Worm (Caenorhabditis elegans) whole organism, L1 larva: ENCODE measurements around the gene Y17D7B.4.

ENCODE experiments used
- C04F5.9 ChIP-seq: sonication (generic microtip); optimal IDR thresholded peaks from 2 replicates; lab custom pipeline; 2016; ENCODE audit warnings: missing genetic modification characterization, missing compliant biosample characterization
- Y116A8C.19 ChIP-seq: sonication (generic microtip); optimal IDR thresholded peaks from 2 replicates; lab custom pipeline; 2016; ENCODE audit warnings: missing compliant biosample characterization, missing genetic modification characterization, borderline replicate concordance
- ama-1 ChIP-seq: fragments of 150-350 bp; optimal IDR thresholded peaks from 2 replicates; lab custom pipeline; 2014
- ceh-8 ChIP-seq: fragments of 200-800 bp; sonication (Bioruptor generic); optimal IDR thresholded peaks from 2 replicates; lab custom pipeline; 2018; ENCODE audit warnings: mild to moderate bottlenecking, missing genetic modification characterization, moderate library complexity, missing compliant biosample characterization
- ceh-82 ChIP-seq, 3 experiments: fragments of 150-350 bp in 1 of 3; sonication (generic microtip) in 2 of 3; optimal IDR thresholded peaks; 2 replicates each; lab custom pipeline; 2014 to 2017; ENCODE audit warnings: missing biosample characterization in 3 of 3, missing genetic modification characterization in 3 of 3
- ceh-88 ChIP-seq: fragments of 200-800 bp; sonication (Bioruptor generic); IDR thresholded peaks from 2 replicates; pipeline ENCODE4 v1.3.6; 2022; ENCODE audit warnings: missing genetic modification characterization, missing compliant biosample characterization
- ceh-90 ChIP-seq: sonication (generic microtip); optimal IDR thresholded peaks from 2 replicates; lab custom pipeline; 2016; ENCODE audit warnings: missing genetic modification characterization, missing compliant biosample characterization
- ces-1 ChIP-seq: fragments of 150-350 bp; optimal IDR thresholded peaks from 2 replicates; lab custom pipeline; 2014; ENCODE audit warnings: missing biosample characterization, missing genetic modification reagents, missing genetic modification characterization
- dsc-1 ChIP-seq: sonication (generic microtip); optimal IDR thresholded peaks from 2 replicates; lab custom pipeline; 2016; ENCODE audit warnings: mild to moderate bottlenecking, missing genetic modification characterization, missing compliant biosample characterization
- efl-1 ChIP-seq, 4 experiments: fragments of 150-350 bp; optimal IDR thresholded peaks in 3 of 4; peaks in 1 of 4; 1 replicate in 1 of 4; 2 replicates in 3 of 4; lab custom pipeline; 2014; ENCODE audit warnings: missing biosample characterization in 2 of 4, missing genetic modification characterization in 2 of 4, missing genetic modification reagents in 2 of 4
- egl-13 ChIP-seq: sonication (generic microtip); optimal IDR thresholded peaks from 2 replicates; lab custom pipeline; 2016; ENCODE audit warnings: missing genotype, missing genetic modification reagents, missing genetic modification characterization, missing compliant biosample characterization
- ets-5 ChIP-seq: fragments of 200-800 bp; sonication (Bioruptor generic); IDR thresholded peaks from 2 replicates; pipeline ENCODE4 v1.3.6; 2022; ENCODE audit warnings: missing genetic modification characterization, missing compliant biosample characterization
- fkh-10 ChIP-seq: sonication (generic microtip); optimal IDR thresholded peaks from 2 replicates; lab custom pipeline; 2017; ENCODE audit warnings: missing biosample characterization, missing genetic modification reagents, missing genetic modification characterization
- fkh-8 ChIP-seq: sonication (generic microtip); optimal IDR thresholded peaks from 2 replicates; lab custom pipeline; 2016; ENCODE audit warnings: mild to moderate bottlenecking, missing genetic modification characterization, missing compliant biosample characterization
- fos-1 ChIP-seq: fragments of 150-350 bp; optimal IDR thresholded peaks from 2 replicates; lab custom pipeline; 2014; ENCODE audit warnings: missing biosample characterization, missing genetic modification characterization
- hlh-17 ChIP-seq: fragments of 200-800 bp; sonication (Bioruptor generic); optimal IDR thresholded peaks from 2 replicates; lab custom pipeline; 2018; ENCODE audit warnings: missing genetic modification characterization, mild to moderate bottlenecking, missing compliant biosample characterization, moderate library complexity, borderline replicate concordance
- hlh-4 ChIP-seq: sonication (generic microtip); optimal IDR thresholded peaks from 2 replicates; lab custom pipeline; 2016; ENCODE audit warnings: mild to moderate bottlenecking, missing genetic modification characterization, missing compliant biosample characterization
- irx-1 ChIP-seq: sonication (generic microtip); optimal IDR thresholded peaks from 2 replicates; lab custom pipeline; 2016; ENCODE audit warnings: missing genetic modification characterization, missing compliant biosample characterization
- isw-1 ChIP-seq: fragments of 200-800 bp; sonication (Bioruptor generic); IDR thresholded peaks from 2 replicates; pipeline ENCODE4 v1.3.6; 2022; ENCODE audit warnings: missing genetic modification characterization, missing compliant biosample characterization
- jun-1 ChIP-seq: fragments of 150-350 bp; optimal IDR thresholded peaks from 2 replicates; lab custom pipeline; 2014; ENCODE audit warnings: missing biosample characterization, missing genetic modification reagents, missing genetic modification characterization
- lin-14 ChIP-seq: fragments of 200-800 bp; sonication (Bioruptor generic); optimal IDR thresholded peaks from 2 replicates; lab custom pipeline; 2018; ENCODE audit warnings: mild to moderate bottlenecking, missing genetic modification characterization, moderate library complexity, missing compliant biosample characterization
- lin-35 ChIP-seq, 2 experiments: fragments of 150-350 bp; optimal IDR thresholded peaks; 2 replicates each; lab custom pipeline; 2014; ENCODE audit warnings: missing biosample characterization in 2 of 2, missing genetic modification characterization in 2 of 2, missing genetic modification reagents in 2 of 2
- lsy-2 ChIP-seq, 2 experiments: fragments of 150-350 bp; optimal IDR thresholded peaks; 2 replicates each; lab custom pipeline; 2014; ENCODE audit warnings: missing biosample characterization in 2 of 2, missing genetic modification characterization in 2 of 2
- mab-9 ChIP-seq: fragments of 200-800 bp; sonication (Bioruptor generic); IDR thresholded peaks from 2 replicates; pipeline ENCODE4 v1.3.6; 2022; ENCODE audit warnings: missing genetic modification reagents, missing genetic modification characterization, missing compliant biosample characterization
- nhr-11 ChIP-seq: fragments of 150-350 bp; optimal IDR thresholded peaks from 2 replicates; lab custom pipeline; 2014; ENCODE audit warnings: missing biosample characterization, missing genetic modification characterization
- nhr-19 ChIP-seq: fragments of 200-800 bp; sonication (Bioruptor generic); conservative IDR thresholded peaks from 2 replicates; pipeline ENCODE4 v1.3.6; 2022; ENCODE audit warnings: missing genetic modification characterization, missing compliant biosample characterization
- nhr-20 ChIP-seq: sonication (generic microtip); optimal IDR thresholded peaks from 2 replicates; lab custom pipeline; 2016; ENCODE audit warnings: mild to moderate bottlenecking, missing genetic modification characterization, missing compliant biosample characterization
- nhr-47 ChIP-seq: sonication (generic microtip); optimal IDR thresholded peaks from 2 replicates; lab custom pipeline; 2016; ENCODE audit warnings: mild to moderate bottlenecking, missing genetic modification characterization, moderate library complexity, missing compliant biosample characterization
- nhr-71 ChIP-seq: sonication (generic microtip); optimal IDR thresholded peaks from 2 replicates; lab custom pipeline; 2016; ENCODE audit warnings: mild to moderate bottlenecking, missing genetic modification characterization, moderate library complexity, missing compliant biosample characterization
- nhr-85 ChIP-seq: sonication (generic microtip); peaks from one replicate; lab custom pipeline; 2016; ENCODE audit warnings: missing genetic modification characterization, inconsistent platforms, missing compliant biosample characterization
- pag-3 ChIP-seq: sonication (generic microtip); optimal IDR thresholded peaks from 2 replicates; lab custom pipeline; 2017; ENCODE audit warnings: missing genetic modification characterization, mild to moderate bottlenecking, missing compliant biosample characterization, antibody characterized with exemption, borderline replicate concordance; ENCODE audit not compliant: insufficient read depth
- rnt-1 ChIP-seq: sonication (generic microtip); optimal IDR thresholded peaks from 2 replicates; lab custom pipeline; 2016; ENCODE audit warnings: mild to moderate bottlenecking, missing genetic modification characterization, moderate library complexity, missing compliant biosample characterization
- skn-1 ChIP-seq: fragments of 150-350 bp; optimal IDR thresholded peaks from 2 replicates; lab custom pipeline; 2014; ENCODE audit warnings: missing biosample characterization, missing genetic modification characterization
- snu-23 ChIP-seq: sonication (generic microtip); optimal IDR thresholded peaks from 2 replicates; lab custom pipeline; 2016; ENCODE audit warnings: missing genetic modification characterization, missing compliant biosample characterization
- sox-4 ChIP-seq: sonication (generic microtip); optimal IDR thresholded peaks from 2 replicates; lab custom pipeline; 2016; ENCODE audit warnings: missing genetic modification characterization, missing compliant biosample characterization
- sup-37 ChIP-seq: fragments of 200-800 bp; sonication (Bioruptor generic); optimal IDR thresholded peaks from 2 replicates; lab custom pipeline; 2018; ENCODE audit warnings: mild to moderate bottlenecking, missing genetic modification characterization, missing compliant biosample characterization
- unc-130 ChIP-seq: fragments of 150-350 bp; optimal IDR thresholded peaks from 2 replicates; lab custom pipeline; 2017; ENCODE audit warnings: missing biosample characterization, missing genetic modification characterization, inconsistent platforms
- unc-30 ChIP-seq: sonication (generic microtip); optimal IDR thresholded peaks from 2 replicates; lab custom pipeline; 2017; ENCODE audit warnings: missing biosample characterization, missing genetic modification characterization
- zip-4 ChIP-seq: fragments of 200-800 bp; sonication (Bioruptor generic); optimal IDR thresholded peaks from 2 replicates; lab custom pipeline; 2018; ENCODE audit warnings: mild to moderate bottlenecking, missing genetic modification characterization, moderate library complexity, missing compliant biosample characterization
- ztf-11 ChIP-seq, 2 experiments: sonication (generic microtip); optimal IDR thresholded peaks; 2 replicates each; lab custom pipeline; 2016 to 2017; ENCODE audit warnings: missing genetic modification characterization in 2 of 2, missing biosample characterization in 1 of 2, missing compliant biosample characterization in 1 of 2

The Y17D7B.4 gene

ce11 chrV:18787417-18787918 is 11.0 kb upstream of the Y17D7B.4 start, which contains the start of gene Y17D7B.2:
Y17D7B.2 (plus strand) TSS chrV:18787739.
- TF ChIP-seq unc-130 (tag; lab: Kevin White, UChicago) (no peak), zip-4 (GFP tag; lab: Kevin White, UChicago) (peak; percentile 36)

ce11 chrV:18786694-18787093 is 10.2 kb upstream of the Y17D7B.4 start, which contains the start of gene Y17D7B.3:
Y17D7B.3 (minus strand) TSS chrV:18786794.
- TF ChIP-seq ceh-82 (tag; optimal IDR thresholded peaks at IDR 0.05; lab: Kevin White, UChicago) (no peak), skn-1 (tag; lab: Kevin White, UChicago) (no peak), fos-1 (tag; lab: Kevin White, UChicago) (no peak), sup-37 (GFP tag; lab: Kevin White, UChicago) (no peak), ztf-11 (tag; optimal IDR thresholded peaks at IDR 0.05; lab: Kevin White, UChicago) (no peak), fkh-10 (GFP tag; lab: Kevin White, UChicago) (no peak), ces-1 (GFP tag; lab: Kevin White, UChicago) (no peak), rnt-1 (tag; lab: Kevin White, UChicago) (no peak)

ce11 chrV:18783474-18783873 is 7.0 kb upstream of the Y17D7B.4 start, which contains the start of gene Y17D7B.10:
Y17D7B.10 (plus strand) TSS chrV:18783716.
- TF ChIP-seq nhr-85 (tag; lab: Kevin White, UChicago) (no peak), nhr-20 (tag; lab: Kevin White, UChicago) (no peak), isw-1 (GFP tag; lab: Robert Waterston, UW) (no peak), ceh-88 (GFP tag; lab: Robert Waterston, UW) (no peak), mab-9 (GFP tag; lab: Robert Waterston, UW) (no peak), nhr-47 (peak; percentile 35), ces-1 (GFP tag; lab: Kevin White, UChicago) (no peak), nhr-19 (GFP tag; lab: Robert Waterston, UW) (no peak), lin-14 (GFP tag; lab: Kevin White, UChicago) (no peak), lin-35 (GFP tag; optimal IDR thresholded peaks at IDR 0.05; lab: Kevin White, UChicago) (no peak), efl-1 (optimal IDR thresholded peaks at IDR 0.05; lab: Kevin White, UChicago) (no peak), efl-1 (GFP tag; optimal IDR thresholded peaks at IDR 0.05 in 1 of 2; lab: Kevin White, UChicago) (peak in 1 of 2 experiments; percentile 89), sox-4 (tag; lab: Kevin White, UChicago) (peak; percentile 1), skn-1 (tag; lab: Kevin White, UChicago) (no peak), sup-37 (GFP tag; lab: Kevin White, UChicago) (no peak), irx-1 (tag; lab: Kevin White, UChicago) (no peak), hlh-17 (GFP tag; lab: Kevin White, UChicago) (no peak), jun-1 (tag; lab: Kevin White, UChicago) (no peak), unc-30 (tag; lab: Kevin White, UChicago) (no peak), lsy-2 (tag; optimal IDR thresholded peaks at IDR 0.05; lab: Kevin White, UChicago) (no peak), nhr-11 (tag; lab: Kevin White, UChicago) (no peak), nhr-71 (no peak), fkh-8 (tag; lab: Kevin White, UChicago) (peak; percentile 64), pag-3 (tag; lab: Kevin White, UChicago) (no peak), egl-13 (tag; lab: Kevin White, UChicago) (no peak), ceh-90 (no peak), snu-23 (GFP tag; lab: Kevin White, UChicago) (no peak), C04F5.9 (tag; lab: Kevin White, UChicago) (no peak), ceh-82 (tag; optimal IDR thresholded peaks at IDR 0.05; lab: Kevin White, UChicago) (no peak), ceh-8 (GFP tag; lab: Kevin White, UChicago) (no peak), ama-1 (lab: Kevin White, UChicago) (no peak), hlh-4 (no peak), ets-5 (GFP tag; lab: Robert Waterston, UW) (no peak), Y116A8C.19 (tag; lab: Kevin White, UChicago) (no peak), dsc-1 (tag; lab: Kevin White, UChicago) (peak; percentile 25)
